Worm (Caenorhabditis elegans): Measurements from ENCODE around the gene F28H6.7.

The F28H6.7 gene

DNA sequence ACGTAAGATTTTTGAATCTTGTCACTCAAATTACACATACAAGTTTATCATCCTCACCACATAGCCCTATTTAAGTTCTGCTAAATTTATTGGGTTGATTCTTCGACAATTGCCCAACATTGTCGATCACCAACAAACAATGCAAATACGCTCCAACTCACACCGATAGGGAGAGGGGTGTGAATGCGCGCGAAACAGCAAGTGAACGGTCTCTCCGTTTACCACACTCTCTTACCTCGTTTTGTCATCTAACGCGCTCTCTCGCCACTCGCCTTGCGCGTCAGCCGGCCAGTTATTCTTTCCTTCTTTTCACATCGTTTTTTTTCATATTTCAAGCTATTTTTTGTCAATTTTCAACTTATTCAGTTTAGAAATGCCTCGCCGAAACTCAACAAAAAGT lies 13.9 kb upstream of the F28H6.7 start, which contains the start of gene F16B12.6 (continued):
- peak; percentile 38 for TF ChIP-seq tbp1 (GFP tag; optimal IDR thresholded peaks at IDR 0.05)

DNA sequence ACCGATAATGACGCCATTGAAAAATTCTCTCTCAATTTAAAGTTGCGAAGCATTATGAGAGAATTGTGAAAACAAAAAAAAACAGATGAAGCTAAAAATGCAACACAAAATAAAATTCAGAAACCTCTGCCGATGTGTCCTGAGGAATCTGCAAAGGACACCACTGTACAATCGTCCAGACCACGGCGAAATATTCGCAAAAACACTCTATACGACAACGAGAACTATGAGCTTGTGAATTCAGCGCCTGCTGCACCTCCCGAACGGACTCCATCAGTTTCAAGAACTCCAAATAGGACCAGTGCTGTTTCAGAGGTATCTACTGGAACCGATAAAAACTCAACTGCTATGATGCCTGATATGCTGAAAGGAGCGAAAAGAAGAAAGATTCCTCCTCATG lies 13.4 kb upstream of the F28H6.7 start:
- TF ChIP-seq akir-1 (GFP tag; optimal IDR thresholded peaks at IDR 0.05): no peak
- TF ChIP-seq egrh-3 (GFP tag; IDR thresholded peaks at IDR 0.05): no peak
- TF ChIP-seq let-526 (GFP tag; IDR thresholded peaks at IDR 0.05): no peak
- TF ChIP-seq xnd-1 (tag; optimal IDR thresholded peaks at IDR 0.05): no peak
- no peak for TF ChIP-seq egl-44 (GFP tag; IDR thresholded peaks at IDR 0.05)
- no peak for TF ChIP-seq mxl-1 (tag; optimal IDR thresholded peaks at IDR 0.05)
- TF ChIP-seq ceh-91 (GFP tag; IDR thresholded peaks at IDR 0.05): no peak
- TF ChIP-seq hlh-26 (GFP tag; conservative IDR thresholded peaks at IDR 0.05): no peak
- no peak for TF ChIP-seq lin-35 (GFP tag; optimal IDR thresholded peaks at IDR 0.05)
- no peak for TF ChIP-seq C17E4.6 (GFP tag; IDR thresholded peaks at IDR 0.05)
- no peak for TF ChIP-seq Y95B8A.8 (GFP tag; IDR thresholded peaks at IDR 0.05)
- TF ChIP-seq ets-4 (GFP tag; optimal IDR thresholded peaks at IDR 0.05): no peak

DNA sequence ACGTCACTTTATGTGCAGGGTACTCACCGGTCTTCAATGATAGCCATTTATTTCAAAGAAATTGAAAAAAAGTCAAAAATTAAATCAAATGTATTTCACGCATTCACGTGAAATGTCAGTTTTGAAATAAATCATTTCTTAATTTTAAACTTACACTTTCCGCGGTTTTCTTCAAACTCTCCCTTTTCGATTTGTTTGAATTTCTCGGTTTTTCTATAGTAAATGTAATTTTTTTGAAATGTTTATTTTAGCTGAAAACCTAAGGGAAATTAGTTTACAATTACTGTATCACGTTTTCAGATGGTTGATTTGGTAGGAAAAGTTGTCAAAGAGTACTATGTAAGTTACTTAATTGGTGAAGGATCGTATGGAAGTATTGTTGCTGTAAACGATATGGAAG lies 7.7 kb upstream of the F28H6.7 start, which contains the start of gene F16B12.7:
Gene F16B12.7 (plus strand): TSS at position 301 of the 400 bp plus-strand sequence.
- TF ChIP-seq hmg-20 (GFP tag; IDR thresholded peaks at IDR 0.05): no peak
- TF ChIP-seq B0035.1 (tag; optimal IDR thresholded peaks at IDR 0.05): no peak
- no peak for TF ChIP-seq B0261.1 (tag; optimal IDR thresholded peaks at IDR 0.05)
- no peak for TF ChIP-seq lsl-1 (GFP tag; optimal IDR thresholded peaks at IDR 0.05)
- TF ChIP-seq F23B12.7 (tag; optimal IDR thresholded peaks at IDR 0.05; ENCODE audit: insufficient read depth): no peak
- no peak for TF ChIP-seq lir-1 (GFP tag; conservative IDR thresholded peaks at IDR 0.05)
- TF ChIP-seq nhr-80 (tag; optimal IDR thresholded peaks at IDR 0.05): no peak

DNA sequence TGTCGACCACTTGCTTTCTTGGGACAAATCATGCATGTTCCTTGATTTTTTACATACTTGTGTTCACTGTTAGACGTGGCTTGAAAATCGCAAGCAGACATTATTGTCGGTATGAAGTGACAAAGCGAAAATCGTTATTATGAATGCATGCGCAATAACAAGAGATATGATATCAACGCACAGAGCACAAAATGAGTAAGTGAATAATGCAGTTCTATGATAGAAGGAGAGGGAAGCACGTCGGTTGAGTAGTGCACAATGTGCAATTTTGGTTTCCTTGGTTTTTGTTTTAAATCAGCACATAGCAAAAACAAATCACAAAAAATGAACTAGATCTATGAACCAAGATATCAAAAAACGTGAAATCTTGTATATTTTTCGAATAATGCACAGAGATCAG lies 2.6 kb upstream of the F28H6.7 start, which contains the start of gene nhr-281:
Gene nhr-281 (minus strand): TSS at position 101 of the 400 bp plus-strand sequence.
- TF ChIP-seq athp-1 (tag; optimal IDR thresholded peaks at IDR 0.05): no peak
- TF ChIP-seq sea-2 (GFP tag; IDR thresholded peaks at IDR 0.05): no peak
- no peak for TF ChIP-seq somi-1 (GFP tag; optimal IDR thresholded peaks at IDR 0.05)
- no peak for TF ChIP-seq mxl-1 (tag; optimal IDR thresholded peaks at IDR 0.05)
- no peak for TF ChIP-seq let-526 (GFP tag; IDR thresholded peaks at IDR 0.05)
- no peak for TF ChIP-seq hmg-20 (GFP tag; IDR thresholded peaks at IDR 0.05)
- no peak for TF ChIP-seq T26A5.8 (tag; optimal IDR thresholded peaks at IDR 0.05)
- no peak for TF ChIP-seq D2030.7 (GFP tag; IDR thresholded peaks at IDR 0.05)

DNA sequence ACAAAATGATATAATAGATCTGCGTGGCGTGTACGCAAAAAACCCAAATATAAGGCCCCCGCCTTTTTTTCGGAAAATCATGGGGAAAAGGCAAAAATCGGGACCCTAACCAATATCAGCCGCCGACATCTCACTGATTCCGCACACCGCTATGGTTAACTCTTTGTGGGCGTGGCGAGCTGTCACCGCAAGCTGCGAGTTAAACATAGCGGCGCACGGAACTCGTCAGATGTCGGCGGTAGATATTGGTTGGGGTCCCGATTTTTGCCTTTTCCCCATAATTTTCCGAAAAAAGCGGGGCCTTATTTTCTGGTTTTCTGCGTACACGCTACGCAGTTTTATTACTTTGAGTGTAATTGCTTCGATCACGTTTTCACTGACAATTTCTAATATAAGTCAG lies 2.9 kb downstream of the F28H6.7 start:
- TF ChIP-seq F23B12.7 (tag; optimal IDR thresholded peaks at IDR 0.05; ENCODE audit: insufficient read depth): no peak
- TF ChIP-seq hmg-1.2 (GFP tag; IDR thresholded peaks at IDR 0.05): peak; percentile 6; the same call in 1 of the 2 replicates
- TF ChIP-seq B0019.2 (GFP tag; conservative IDR thresholded peaks at IDR 0.05): no peak
- no peak for TF ChIP-seq hrde-1 (tag; optimal IDR thresholded peaks at IDR 0.05; ENCODE audit: borderline replicate concordance)
- no peak for TF ChIP-seq mcd-1 (GFP tag; IDR thresholded peaks at IDR 0.05)
- no peak for TF ChIP-seq Y95B8A.8 (GFP tag; IDR thresholded peaks at IDR 0.05)
- no peak for TF ChIP-seq snpc-4 (GFP tag; optimal IDR thresholded peaks at IDR 0.05)
- peak in 1 of 4 experiments; percentile 65 for TF ChIP-seq snpc-4 (tag; optimal IDR thresholded peaks at IDR 0.05)
- TF ChIP-seq tbp1 (GFP tag; optimal IDR thresholded peaks at IDR 0.05): no peak
- TF ChIP-seq athp-1 (tag; optimal IDR thresholded peaks at IDR 0.05): no peak
- no peak for TF ChIP-seq attf-5 (GFP tag; optimal IDR thresholded peaks at IDR 0.05)
